Worm (Caenorhabditis elegans) whole organism, young adult: Measurements from ENCODE around the gene dnj-25.

ENCODE experiments used
- B0336.3 ChIP-seq: fragments of 200-800 bp; sonication (Bioruptor generic); IDR thresholded peaks from 2 replicates; pipeline ENCODE4 v1.3.6; 2022; ENCODE audit warnings: missing genetic modification characterization, missing compliant biosample characterization
- D2030.7 ChIP-seq: fragments of 200-800 bp; sonication (Bioruptor generic); IDR thresholded peaks from 2 replicates; pipeline ENCODE4 v1.3.6; 2022; ENCODE audit warnings: missing genetic modification reagents, missing genetic modification characterization, missing compliant biosample characterization
- F10E7.11 ChIP-seq: sonication (generic microtip); optimal IDR thresholded peaks from 2 replicates; lab custom pipeline; 2017; ENCODE audit warnings: mild to moderate bottlenecking, missing genetic modification characterization, moderate library complexity, missing compliant biosample characterization
- F22D6.2 ChIP-seq: sonication (generic microtip); optimal IDR thresholded peaks from 2 replicates; lab custom pipeline; 2016; ENCODE audit warnings: mild to moderate bottlenecking, missing genetic modification characterization, missing compliant biosample characterization
- F23B12.7 ChIP-seq: sonication (generic microtip); optimal IDR thresholded peaks from 2 replicates; lab custom pipeline; 2017; ENCODE audit warnings: missing genetic modification characterization, mild to moderate bottlenecking, missing compliant biosample characterization, antibody characterized with exemption, moderate library complexity; ENCODE audit not compliant: insufficient read depth
- F33H1.4 ChIP-seq: fragments of 200-800 bp; sonication (Bioruptor generic); IDR thresholded peaks from 2 replicates; pipeline ENCODE4 v1.3.6; 2022; ENCODE audit warnings: missing genetic modification reagents, missing genetic modification characterization, missing compliant biosample characterization
- Y53G8AR.9 ChIP-seq: fragments of 200-800 bp; sonication (Bioruptor generic); conservative IDR thresholded peaks from 2 replicates; pipeline ENCODE4 v1.3.6; 2022; ENCODE audit warnings: missing genetic modification reagents, missing genetic modification characterization, missing compliant biosample characterization
- Y95B8A.8 ChIP-seq: fragments of 200-800 bp; sonication (Bioruptor generic); IDR thresholded peaks from 2 replicates; pipeline ENCODE4 v1.3.6; 2022; ENCODE audit warnings: missing genetic modification reagents, missing genetic modification characterization, missing compliant biosample characterization
- ZK185.1 ChIP-seq: sonication (generic microtip); optimal IDR thresholded peaks from 2 replicates; lab custom pipeline; 2016; ENCODE audit warnings: mild to moderate bottlenecking, missing genetic modification characterization, missing compliant biosample characterization; ENCODE audit not compliant: poor library complexity, severe bottlenecking
- akir-1 ChIP-seq: fragments of 200-800 bp; sonication (Bioruptor generic); optimal IDR thresholded peaks from 2 replicates; lab custom pipeline; 2018; ENCODE audit warnings: mild to moderate bottlenecking, missing genetic modification characterization, moderate library complexity, missing compliant biosample characterization
- aptf-2 ChIP-seq: fragments of 200-800 bp; sonication (Bioruptor generic); conservative IDR thresholded peaks from 2 replicates; pipeline ENCODE4 v1.3.6; 2022; ENCODE audit warnings: missing genetic modification reagents, missing genetic modification characterization, missing compliant biosample characterization
- atf-7 ChIP-seq: sonication (generic microtip); optimal IDR thresholded peaks from 2 replicates; lab custom pipeline; 2017; ENCODE audit warnings: mild to moderate bottlenecking, missing genetic modification characterization, missing compliant biosample characterization
- athp-1 ChIP-seq: sonication (generic microtip); optimal IDR thresholded peaks from 2 replicates; lab custom pipeline; 2017; ENCODE audit warnings: mild to moderate bottlenecking, missing genetic modification characterization, missing compliant biosample characterization
- attf-5 ChIP-seq: fragments of 200-800 bp; sonication (Bioruptor generic); optimal IDR thresholded peaks from 2 replicates; lab custom pipeline; 2018; ENCODE audit warnings: mild to moderate bottlenecking, missing genetic modification characterization, missing compliant biosample characterization
- ceh-27 ChIP-seq: fragments of 200-800 bp; sonication (Bioruptor generic); optimal IDR thresholded peaks from 2 replicates; lab custom pipeline; 2018; ENCODE audit warnings: mild to moderate bottlenecking, missing genetic modification characterization, moderate library complexity, missing compliant biosample characterization
- chd-7 ChIP-seq: sonication (generic microtip); optimal IDR thresholded peaks from 2 replicates; lab custom pipeline; 2016; ENCODE audit warnings: mild to moderate bottlenecking, missing genetic modification characterization, moderate library complexity, missing compliant biosample characterization
- dox-1 ChIP-seq: fragments of 200-800 bp; sonication (Bioruptor generic); IDR thresholded peaks from 2 replicates; pipeline ENCODE4 v1.3.6; 2022; ENCODE audit warnings: missing genetic modification reagents, missing genetic modification characterization, missing compliant biosample characterization
- dpff-1 ChIP-seq: sonication (generic microtip); optimal IDR thresholded peaks from 2 replicates; lab custom pipeline; 2017; ENCODE audit warnings: mild to moderate bottlenecking, missing genetic modification characterization, missing compliant biosample characterization
- efl-1 ChIP-seq: fragments of 150-350 bp; optimal IDR thresholded peaks from 2 replicates; lab custom pipeline; 2014; ENCODE audit warnings: missing biosample characterization, missing genetic modification reagents, missing genetic modification characterization
- egl-44 ChIP-seq: fragments of 200-800 bp; sonication (Bioruptor generic); IDR thresholded peaks from 2 replicates; pipeline ENCODE4 v1.3.6; 2022; ENCODE audit warnings: missing genetic modification reagents, missing genetic modification characterization, missing compliant biosample characterization
- egrh-3 ChIP-seq: fragments of 200-800 bp; sonication (Bioruptor generic); IDR thresholded peaks from 2 replicates; pipeline ENCODE4 v1.3.6; 2022; ENCODE audit warnings: missing genetic modification reagents, missing genetic modification characterization, missing compliant biosample characterization
- ekl-4 ChIP-seq: fragments of 200-800 bp; sonication (Bioruptor generic); IDR thresholded peaks from 2 replicates; pipeline ENCODE4 v1.3.6; 2022; ENCODE audit warnings: missing genetic modification reagents, missing genetic modification characterization, missing compliant biosample characterization
- hlh-12 ChIP-seq: sonication (generic microtip); optimal IDR thresholded peaks from 2 replicates; lab custom pipeline; 2016; ENCODE audit warnings: missing genetic modification characterization, missing compliant biosample characterization
- hmg-1.2 ChIP-seq: fragments of 200-800 bp; sonication (Bioruptor generic); IDR thresholded peaks from 2 replicates; pipeline ENCODE4 v1.3.6; 2022; ENCODE audit warnings: missing genetic modification reagents, missing genetic modification characterization, missing compliant biosample characterization
- let-607 ChIP-seq, 2 experiments: fragments of 200-800 bp in 1 of 2; sonication (Bioruptor generic) in 1 of 2; sonication (generic microtip) in 1 of 2; optimal IDR thresholded peaks; 2 replicates each; lab custom pipeline; 2016 to 2018; ENCODE audit warnings: mild to moderate bottlenecking in 2 of 2, missing compliant biosample characterization in 2 of 2, missing genetic modification characterization in 2 of 2, moderate library complexity in 2 of 2, missing genotype in 1 of 2
- lin-40 ChIP-seq: sonication (generic microtip); optimal IDR thresholded peaks from 2 replicates; lab custom pipeline; 2016; ENCODE audit warnings: missing genetic modification characterization, mild to moderate bottlenecking, missing compliant biosample characterization, missing genotype, missing genetic modification reagents
- lin-54 ChIP-seq: fragments of 200-800 bp; sonication (Bioruptor generic); optimal IDR thresholded peaks from 2 replicates; lab custom pipeline; 2018; ENCODE audit warnings: mild to moderate bottlenecking, missing genetic modification characterization, missing compliant biosample characterization
- lir-1 ChIP-seq: fragments of 200-800 bp; sonication (Bioruptor generic); conservative IDR thresholded peaks from 2 replicates; pipeline ENCODE4 v1.3.6; 2022; ENCODE audit warnings: missing genetic modification reagents, missing genetic modification characterization, missing compliant biosample characterization
- madf-10 ChIP-seq: sonication (generic microtip); optimal IDR thresholded peaks from 2 replicates; lab custom pipeline; 2016; ENCODE audit warnings: mild to moderate bottlenecking, missing genetic modification characterization, missing compliant biosample characterization
- madf-3 ChIP-seq: fragments of 200-800 bp; sonication (Bioruptor generic); IDR thresholded peaks from 2 replicates; pipeline ENCODE4 v1.3.6; 2022; ENCODE audit warnings: missing genetic modification reagents, missing genetic modification characterization, missing compliant biosample characterization
- madf-6 ChIP-seq: fragments of 200-800 bp; sonication (Bioruptor generic); IDR thresholded peaks from 2 replicates; pipeline ENCODE4 v1.3.6; 2022; ENCODE audit warnings: missing genetic modification reagents, missing genetic modification characterization, missing compliant biosample characterization
- madf-8 ChIP-seq: fragments of 200-800 bp; sonication (Bioruptor generic); conservative IDR thresholded peaks from 2 replicates; pipeline ENCODE4 v1.3.6; 2022; ENCODE audit warnings: missing genetic modification reagents, missing genetic modification characterization, missing compliant biosample characterization
- mcd-1 ChIP-seq: fragments of 200-800 bp; sonication (Bioruptor generic); IDR thresholded peaks from 2 replicates; pipeline ENCODE4 v1.3.6; 2022; ENCODE audit warnings: missing genetic modification reagents, missing genetic modification characterization, missing compliant biosample characterization
- nhr-80 ChIP-seq: sonication (generic microtip); optimal IDR thresholded peaks from 2 replicates; lab custom pipeline; 2016; ENCODE audit warnings: missing genetic modification characterization, missing compliant biosample characterization
- nhr-90 ChIP-seq: sonication (generic microtip); optimal IDR thresholded peaks from 2 replicates; lab custom pipeline; 2016; ENCODE audit warnings: missing genotype, mild to moderate bottlenecking, missing genetic modification characterization, missing compliant biosample characterization
- pha-4 ChIP-seq: fragments of 150-350 bp; sonication (generic microtip); optimal IDR thresholded peaks from 2 replicates; lab custom pipeline; 2014; ENCODE audit warnings: missing biosample characterization, missing genetic modification reagents, missing genetic modification characterization
- repo-1 ChIP-seq: sonication (generic microtip); optimal IDR thresholded peaks from 2 replicates; lab custom pipeline; 2017; ENCODE audit warnings: mild to moderate bottlenecking, missing genetic modification characterization, missing compliant biosample characterization
- sea-2 ChIP-seq: fragments of 200-800 bp; sonication (Bioruptor generic); IDR thresholded peaks from 2 replicates; pipeline ENCODE4 v1.3.6; 2022; ENCODE audit warnings: missing genetic modification characterization, missing compliant biosample characterization
- snpc-4 ChIP-seq, 5 experiments: fragments of 150-350 bp in 1 of 5; sonication (generic microtip) in 4 of 5; optimal IDR thresholded peaks; 2 replicates each; lab custom pipeline; 2014 to 2018; ENCODE audit warnings: missing genetic modification characterization in 5 of 5, missing biosample characterization in 3 of 5, antibody characterized with exemption in 2 of 5, mild to moderate bottlenecking in 2 of 5, missing compliant biosample characterization in 2 of 5, missing genotype in 2 of 5, moderate library complexity in 2 of 5, missing genetic modification reagents in 1 of 5
- sptf-2 ChIP-seq: fragments of 200-800 bp; sonication (Bioruptor generic); optimal IDR thresholded peaks from 2 replicates; lab custom pipeline; 2018; ENCODE audit warnings: mild to moderate bottlenecking, missing genetic modification characterization, missing compliant biosample characterization
- tbp1 ChIP-seq: fragments of 200-800 bp; sonication (Bioruptor generic); optimal IDR thresholded peaks from 2 replicates; lab custom pipeline; 2018; ENCODE audit warnings: mild to moderate bottlenecking, missing genetic modification characterization, missing compliant biosample characterization
- tlf-1 ChIP-seq: fragments of 200-800 bp; sonication (Bioruptor generic); optimal IDR thresholded peaks from 2 replicates; lab custom pipeline; 2018; ENCODE audit warnings: mild to moderate bottlenecking, missing genetic modification characterization, missing compliant biosample characterization
- ztf-25 ChIP-seq: fragments of 200-800 bp; sonication (Bioruptor generic); IDR thresholded peaks from 2 replicates; pipeline ENCODE4 v1.3.6; 2022; ENCODE audit warnings: missing genetic modification reagents, missing genetic modification characterization, missing compliant biosample characterization
- ztf-3 ChIP-seq: fragments of 200-800 bp; sonication (Bioruptor generic); optimal IDR thresholded peaks from 2 replicates; lab custom pipeline; 2018; ENCODE audit warnings: mild to moderate bottlenecking, missing genetic modification characterization, missing compliant biosample characterization

dnj-25 gene

ce11 chrV:20731787-20732186, 12.4 kb downstream of the dnj-25 start, which contains the start of gene srxa-1:
Gene srxa-1, plus strand, starts transcription at chrV:20732087.
- no peak for TF ChIP-seq madf-8 (GFP tag; lab: Robert Waterston, UW)

ce11 chrV:20728763-20729350, 15.3 kb downstream of the dnj-25 start, which contains the start of gene ipla-3:
Gene ipla-3, minus strand, starts transcription at chrV:20729272.
- peak; percentile 64 for TF ChIP-seq atf-7
- TF ChIP-seq B0336.3 (GFP tag; lab: Robert Waterston, UW): peak; percentile 53; the same call in 1 of the 2 replicates
- peak; percentile 25 for TF ChIP-seq ZK185.1 (tag; lab: Kevin White, UChicago)
- peak; percentile 50 for TF ChIP-seq tbp1 (GFP tag; lab: Kevin White, UChicago)
- TF ChIP-seq D2030.7 (GFP tag; lab: Robert Waterston, UW): 0 out of 2 replicates have a peak, but pooled peaks have one; percentile 21
- TF ChIP-seq nhr-80 (tag; lab: Kevin White, UChicago): peak; percentile 92
- no peak for TF ChIP-seq sea-2 (GFP tag; lab: Robert Waterston, UW)
- peak; percentile 75 for TF ChIP-seq lin-40
- TF ChIP-seq dpff-1 (tag; lab: Kevin White, UChicago): no peak
- TF ChIP-seq pha-4: peak; percentile 57
- TF ChIP-seq Y95B8A.8 (GFP tag; lab: Robert Waterston, UW): 0 out of 2 replicates have a peak, but pooled peaks have one; percentile 44
- TF ChIP-seq tlf-1 (GFP tag; lab: Kevin White, UChicago): peak; percentile 37
- peak; percentile 64; the same call in 1 of the 2 replicates for TF ChIP-seq egl-44 (GFP tag; lab: Robert Waterston, UW)
- TF ChIP-seq madf-10 (tag; lab: Kevin White, UChicago): peak; percentile 70
- TF ChIP-seq F33H1.4 (GFP tag; lab: Robert Waterston, UW): no peak
- 0 out of 2 replicates have a peak, but pooled peaks have one; percentile 19 for TF ChIP-seq lir-1 (GFP tag; lab: Robert Waterston, UW)
- peak; percentile 94 for TF ChIP-seq hmg-1.2
- TF ChIP-seq repo-1 (tag; lab: Kevin White, UChicago): peak; percentile 30
- TF ChIP-seq mcd-1: peak; percentile 49; the same call in 1 of the 2 replicates
- TF ChIP-seq nhr-90: peak; percentile 12
- TF ChIP-seq lin-54 (GFP tag; lab: Kevin White, UChicago): peak; percentile 51
- TF ChIP-seq akir-1: no peak
- TF ChIP-seq athp-1 (tag; lab: Kevin White, UChicago): no peak
- peak; percentile 77 for TF ChIP-seq ceh-27 (GFP tag; lab: Kevin White, UChicago)
- TF ChIP-seq F10E7.11 (tag; lab: Kevin White, UChicago): no peak
- peak; percentile 75 for TF ChIP-seq attf-5
- no peak for TF ChIP-seq snpc-4 (GFP tag; optimal IDR thresholded peaks at IDR 0.05; lab: Kevin White, UChicago)
- peak in 2 of 4 experiments; percentile 37 to 54 for TF ChIP-seq snpc-4 (tag; optimal IDR thresholded peaks at IDR 0.05; lab: Kevin White, UChicago)
- no peak for TF ChIP-seq aptf-2 (GFP tag; lab: Robert Waterston, UW)
- TF ChIP-seq ekl-4 (GFP tag; lab: Robert Waterston, UW): 0 out of 2 replicates have a peak, but pooled peaks have one; percentile 32
- no peak for TF ChIP-seq ztf-25
- TF ChIP-seq ztf-3: peak; percentile 46
- TF ChIP-seq let-607 (tag; optimal IDR thresholded peaks at IDR 0.05; lab: Kevin White, UChicago): peak in 1 of 2 experiments; percentile 23
- TF ChIP-seq dox-1 (GFP tag; lab: Robert Waterston, UW): peak; percentile 77
- TF ChIP-seq efl-1: peak; percentile 32
- TF ChIP-seq madf-6: 0 out of 2 replicates have a peak, but pooled peaks have one; percentile 34
- TF ChIP-seq chd-7 (tag; lab: Kevin White, UChicago): peak; percentile 75
- peak; percentile 52; the same call in 1 of the 2 replicates for TF ChIP-seq Y53G8AR.9 (GFP tag; lab: Robert Waterston, UW)
- TF ChIP-seq sptf-2 (GFP tag; lab: Kevin White, UChicago): peak; percentile 43
- no peak for TF ChIP-seq madf-3
- peak; percentile 32 for TF ChIP-seq F23B12.7 (tag; lab: Kevin White, UChicago)
- TF ChIP-seq F22D6.2 (tag; lab: Kevin White, UChicago): peak; percentile 1
- TF ChIP-seq hlh-12 (tag; lab: Kevin White, UChicago): no peak
- no peak for TF ChIP-seq madf-8 (GFP tag; lab: Robert Waterston, UW)
- no peak for TF ChIP-seq egrh-3 (GFP tag; lab: Robert Waterston, UW)
